Worm (Caenorhabditis elegans): ENCODE measurements around the gene bath-9.

Gene bath-9

DNA sequence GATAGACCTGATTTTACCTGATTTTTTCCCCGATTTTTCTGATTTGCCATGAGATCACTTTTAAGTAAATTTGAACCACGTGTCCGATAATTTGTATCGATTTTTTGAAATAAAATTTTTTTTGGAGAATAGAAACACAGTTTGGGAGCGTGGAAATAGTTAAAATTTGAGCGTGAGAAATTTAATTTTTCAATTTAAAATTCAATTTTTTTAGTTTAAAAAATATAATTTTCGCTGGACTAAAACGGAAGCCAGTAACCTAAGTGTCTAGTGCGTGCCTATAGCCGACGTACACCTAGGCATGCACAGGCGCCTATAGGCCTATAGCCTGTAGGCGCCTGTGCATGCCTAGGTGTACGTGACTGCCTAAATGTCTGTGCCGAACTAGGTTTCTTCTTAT, 22.3 kb downstream of the bath-9 start, which contains the start of gene nep-9:
Gene nep-9, minus strand, starts transcription at position 101 of the 400 bp plus-strand sequence.
- TF ChIP-seq lag-1 (GFP tag; IDR thresholded peaks at IDR 0.05): no peak
- no peak for TF ChIP-seq Y56A3A.18 (GFP tag; IDR thresholded peaks at IDR 0.05)
- no peak for TF ChIP-seq F23B12.7 (tag; optimal IDR thresholded peaks at IDR 0.05; ENCODE audit: insufficient read depth)
- TF ChIP-seq tbp1 (GFP tag; optimal IDR thresholded peaks at IDR 0.05): no peak
- TF ChIP-seq hsf-1 (GFP tag; IDR thresholded peaks at IDR 0.05): no peak
- TF ChIP-seq nhr-80 (tag; optimal IDR thresholded peaks at IDR 0.05): no peak
- no peak for TF ChIP-seq egrh-3 (GFP tag; IDR thresholded peaks at IDR 0.05)
- no peak for TF ChIP-seq zim-3 (tag; optimal IDR thresholded peaks at IDR 0.05)
- TF ChIP-seq ztf-25 (GFP tag; IDR thresholded peaks at IDR 0.05): no peak
- TF ChIP-seq die-1 (tag; optimal IDR thresholded peaks at IDR 0.05): no peak
- no peak for TF ChIP-seq ceh-79 (tag; optimal IDR thresholded peaks at IDR 0.05)
- no peak for TF ChIP-seq repo-1 (tag; optimal IDR thresholded peaks at IDR 0.05)
- no peak for TF ChIP-seq mcd-1 (GFP tag; IDR thresholded peaks at IDR 0.05)
- no peak for TF ChIP-seq Y53G8AR.9 (GFP tag; conservative IDR thresholded peaks at IDR 0.05)
- TF ChIP-seq nhr-27 (tag; optimal IDR thresholded peaks at IDR 0.05): no peak
- TF ChIP-seq bed-2 (GFP tag; IDR thresholded peaks at IDR 0.05): no peak
- no peak for TF ChIP-seq ccch-3 (GFP tag; optimal IDR thresholded peaks at IDR 0.05)

DNA sequence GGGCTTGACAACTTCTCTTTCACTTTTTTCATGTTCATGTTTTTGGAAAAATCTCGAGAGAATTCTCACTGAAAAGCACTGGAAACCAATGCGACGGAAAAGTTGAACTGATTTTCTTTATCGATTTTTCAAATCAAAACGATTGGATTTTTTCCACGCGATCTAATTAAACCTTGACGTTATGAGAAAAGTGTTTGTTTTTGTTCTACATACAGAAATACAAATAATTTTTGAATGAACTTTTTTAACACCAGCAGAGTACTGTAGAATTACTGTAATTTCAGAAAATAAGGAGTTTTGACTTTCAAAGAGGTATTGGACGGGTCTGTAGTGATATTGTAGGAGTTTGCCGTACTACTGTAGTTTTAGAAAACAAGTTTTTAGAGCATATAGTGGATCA, 26.0 kb downstream of the bath-9 start, which contains the start of gene nep-10:
Gene nep-10, minus strand, starts transcription at position 101 of the 400 bp plus-strand sequence.
- TF ChIP-seq attf-6 (GFP tag; IDR thresholded peaks at IDR 0.05): no peak
- no peak for TF ChIP-seq ceh-40 (GFP tag; IDR thresholded peaks at IDR 0.05)
- TF ChIP-seq F39B2.1 (GFP tag; IDR thresholded peaks at IDR 0.05): no peak
- no peak for TF ChIP-seq unc-62 (GFP tag; optimal IDR thresholded peaks at IDR 0.05)
- no peak for TF ChIP-seq ekl-4 (GFP tag; IDR thresholded peaks at IDR 0.05)
- no peak for TF ChIP-seq ztf-26 (tag; optimal IDR thresholded peaks at IDR 0.05)
- no peak for TF ChIP-seq let-607 (tag; optimal IDR thresholded peaks at IDR 0.05)
- TF ChIP-seq mcd-1 (GFP tag; IDR thresholded peaks at IDR 0.05): no peak
- TF ChIP-seq hmg-20 (GFP tag; IDR thresholded peaks at IDR 0.05): no peak
- no peak for TF ChIP-seq ztf-6 (GFP tag; IDR thresholded peaks at IDR 0.05)
- no peak for TF ChIP-seq T26A5.8 (tag; optimal IDR thresholded peaks at IDR 0.05)
- TF ChIP-seq F52B5.7 (tag; optimal IDR thresholded peaks at IDR 0.05): no peak
- TF ChIP-seq aptf-3 (GFP tag; IDR thresholded peaks at IDR 0.05): no peak
- TF ChIP-seq let-526 (GFP tag; IDR thresholded peaks at IDR 0.05): no peak

DNA sequence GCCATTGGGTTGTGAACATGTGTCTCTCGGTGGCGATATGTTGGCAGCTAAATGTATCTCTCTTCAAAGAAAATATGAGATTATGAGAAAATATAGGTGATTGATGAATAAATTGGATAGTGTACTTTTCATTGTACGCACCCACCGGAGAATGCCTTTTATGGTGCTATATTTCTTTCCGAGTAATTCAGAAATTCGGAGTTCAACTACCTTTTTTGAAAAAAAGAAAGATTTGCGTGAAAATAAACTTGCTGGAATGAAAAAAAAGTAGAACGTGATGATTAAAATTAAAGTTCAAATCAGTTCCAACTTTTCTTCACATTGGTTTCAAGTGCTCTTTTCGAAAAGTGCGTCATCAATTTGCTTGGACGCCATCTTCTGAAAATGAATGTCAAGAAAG, 26.6 kb downstream of the bath-9 start, which contains the start of gene nep-8:
Gene nep-8, plus strand, starts transcription at position 301 of the 400 bp plus-strand sequence.
- TF ChIP-seq madf-6 (GFP tag; IDR thresholded peaks at IDR 0.05) (no peak), madf-8 (GFP tag; conservative IDR thresholded peaks at IDR 0.05) (no peak), ama-1 (optimal IDR thresholded peaks at IDR 0.05) (no peak), ama-1 (GFP tag; optimal IDR thresholded peaks at IDR 0.05) (no peak), fkh-3 (tag; optimal IDR thresholded peaks at IDR 0.05) (no peak), cebp-2 (GFP tag; IDR thresholded peaks at IDR 0.05) (no peak), F49E8.2 (tag; optimal IDR thresholded peaks at IDR 0.05; ENCODE audit: insufficient read depth) (no peak), chd-7 (tag; optimal IDR thresholded peaks at IDR 0.05) (no peak), B0336.3 (GFP tag; IDR thresholded peaks at IDR 0.05) (no peak), B0261.1 (tag; optimal IDR thresholded peaks at IDR 0.05) (no peak), dpff-1 (tag; optimal IDR thresholded peaks at IDR 0.05) (no peak), egl-18 (GFP tag; IDR thresholded peaks at IDR 0.05) (no peak)

All from whole organism, young adult.